Fruit fly (Drosophila melanogaster) whole organism, embryonic: Measurements from ENCODE around the gene Cad96Cb.

ENCODE experiments used
- BtbVII ChIP-seq: fragments of 200-800 bp; sonication (Bioruptor generic); optimal IDR thresholded peaks from 3 replicates; lab custom pipeline; 2017; ENCODE audit warnings: missing biosample characterization, mild to moderate bottlenecking, missing genetic modification characterization
- CG10274 ChIP-seq: fragments of 200-800 bp; sonication (Bioruptor generic); optimal IDR thresholded peaks from 3 replicates; lab custom pipeline; 2017; ENCODE audit warnings: missing biosample characterization, mild to moderate bottlenecking, missing genetic modification characterization
- CG11696 ChIP-seq: fragments of 200-800 bp; sonication (Bioruptor generic); IDR thresholded peaks from 2 replicates; pipeline ENCODE4 v1.3.6; 2022; ENCODE audit warnings: missing biosample characterization, missing genetic modification characterization
- CG15011 ChIP-seq: fragments of 200-800 bp; sonication (Bioruptor generic); optimal IDR thresholded peaks from 3 replicates; lab custom pipeline; 2018; ENCODE audit warnings: missing biosample characterization, mild to moderate bottlenecking, missing genetic modification characterization
- CG15479 ChIP-seq: fragments of 200-800 bp; sonication (Bioruptor generic); optimal IDR thresholded peaks from 3 replicates; lab custom pipeline; 2019; ENCODE audit warnings: missing biosample characterization, mild to moderate bottlenecking, missing genetic modification characterization, moderate library complexity
- CG17361 ChIP-seq: fragments of 200-800 bp; sonication (Bioruptor generic); IDR thresholded peaks from 3 replicates; pipeline ENCODE4 v1.3.6; 2022; ENCODE audit warnings: missing biosample characterization, missing genetic modification characterization
- CG17568 ChIP-seq: fragments of 200-800 bp; sonication (Bioruptor generic); optimal IDR thresholded peaks from 2 replicates; lab custom pipeline; 2018; ENCODE audit warnings: missing biosample characterization, mild to moderate bottlenecking, missing genetic modification characterization, moderate library complexity
- CG31388 ChIP-seq: fragments of 200-800 bp; sonication (Bioruptor generic); optimal IDR thresholded peaks from 2 replicates; lab custom pipeline; 2016; ENCODE audit warnings: missing biosample characterization, missing genetic modification characterization
- CG33213 ChIP-seq: fragments of 200-800 bp; sonication (Bioruptor generic); optimal IDR thresholded peaks from 3 replicates; lab custom pipeline; 2016; ENCODE audit warnings: missing biosample characterization, missing genetic modification characterization
- CG34422 ChIP-seq: fragments of 200-800 bp; sonication (Bioruptor generic); IDR thresholded peaks from 3 replicates; pipeline ENCODE4 v1.3.6; 2022; ENCODE audit warnings: missing biosample characterization, missing genetic modification characterization
- CG42726 ChIP-seq: fragments of 200-800 bp; sonication (Bioruptor generic); IDR thresholded peaks from 2 replicates; pipeline ENCODE4 v1.3.6; 2022; ENCODE audit warnings: missing biosample characterization, missing genetic modification characterization; ENCODE audit not compliant: partially characterized antibody
- CG4360 ChIP-seq: fragments of 200-800 bp; sonication (Bioruptor generic); IDR thresholded peaks from 2 replicates; pipeline ENCODE4 v1.3.6; 2022; ENCODE audit warnings: missing biosample characterization, missing genetic modification characterization
- CG4404 ChIP-seq: fragments of 200-800 bp; sonication (Bioruptor generic); IDR thresholded peaks from 2 replicates; pipeline ENCODE4 v1.3.6; 2022; ENCODE audit warnings: missing biosample characterization, missing genetic modification characterization
- CG6272 ChIP-seq: fragments of 200-800 bp; sonication (Bioruptor generic); IDR thresholded peaks from 2 replicates; pipeline ENCODE4 v1.3.6; 2022; ENCODE audit warnings: missing biosample characterization, missing genetic modification characterization
- Dad ChIP-seq: fragments of 200-800 bp; sonication (Bioruptor generic); optimal IDR thresholded peaks from 3 replicates; lab custom pipeline; 2016; ENCODE audit warnings: missing biosample characterization, missing genetic modification characterization
- Dbx ChIP-seq: fragments of 200-800 bp; sonication (Bioruptor generic); IDR thresholded peaks from 3 replicates; pipeline ENCODE4 v1.3.6; 2022; ENCODE audit warnings: missing biosample characterization, missing genetic modification characterization
- Dek ChIP-seq: fragments of 200-800 bp; sonication (Bioruptor generic); optimal IDR thresholded peaks from 3 replicates; lab custom pipeline; 2019; ENCODE audit warnings: missing biosample characterization, mild to moderate bottlenecking, missing genetic modification characterization, moderate library complexity
- Dfd ChIP-seq, 2 experiments: fragments of >200 bp; optimal IDR thresholded peaks; 2 replicates each; lab custom pipeline; 2017; ENCODE audit warnings: missing biosample characterization in 2 of 2, missing genetic modification characterization in 2 of 2
- Dip3 ChIP-seq: fragments of 200-800 bp; sonication (Bioruptor generic); optimal IDR thresholded peaks from 3 replicates; lab custom pipeline; 2016; ENCODE audit warnings: missing biosample characterization, missing genetic modification characterization
- Fer2 ChIP-seq: fragments of 200-800 bp; sonication (Bioruptor generic); optimal IDR thresholded peaks from 2 replicates; lab custom pipeline; 2018; ENCODE audit warnings: missing biosample characterization, mild to moderate bottlenecking, missing genetic modification characterization, moderate library complexity
- Gsc ChIP-seq: fragments of 200-800 bp; sonication (Bioruptor generic); IDR thresholded peaks from 2 replicates; pipeline ENCODE4 v1.3.6; 2022; ENCODE audit warnings: missing biosample characterization, missing genetic modification characterization
- H2.0 ChIP-seq: fragments of 200-800 bp; sonication (Bioruptor generic); IDR thresholded peaks from 2 replicates; pipeline ENCODE4 v1.3.6; 2022; ENCODE audit warnings: missing biosample characterization, missing genetic modification characterization
- HHEX ChIP-seq: fragments of 200-800 bp; sonication (Bioruptor generic); optimal IDR thresholded peaks from 3 replicates; lab custom pipeline; 2017; ENCODE audit warnings: missing biosample characterization, mild to moderate bottlenecking, missing genetic modification characterization, missing genetic modification reagents
- HmgD ChIP-seq: fragments of 200-800 bp; sonication (Bioruptor generic); optimal IDR thresholded peaks from 3 replicates; lab custom pipeline; 2016; ENCODE audit warnings: missing biosample characterization, missing genetic modification characterization
- Hr51 ChIP-seq, 2 experiments: fragments of 200-800 bp; sonication (Bioruptor generic); optimal IDR thresholded peaks; 2 replicates in 1 of 2; 3 replicates in 1 of 2; lab custom pipeline; 2016 to 2018; ENCODE audit warnings: missing biosample characterization in 2 of 2, missing genetic modification characterization in 2 of 2, mild to moderate bottlenecking in 1 of 2, moderate library complexity in 1 of 2
- MESR4 ChIP-seq: fragments of 200-800 bp; sonication (Bioruptor generic); optimal IDR thresholded peaks from 2 replicates; lab custom pipeline; 2018; ENCODE audit warnings: missing biosample characterization, mild to moderate bottlenecking, missing genetic modification characterization, moderate library complexity
- Meics ChIP-seq: fragments of 200-800 bp; sonication (Bioruptor generic); optimal IDR thresholded peaks from 2 replicates; lab custom pipeline; 2017; ENCODE audit warnings: missing biosample characterization, mild to moderate bottlenecking, missing genetic modification characterization
- Mrtf ChIP-seq: fragments of 200-800 bp; sonication (Bioruptor generic); IDR thresholded peaks from 3 replicates; pipeline ENCODE4 v1.3.6; 2022; ENCODE audit warnings: missing biosample characterization, missing genetic modification characterization
- NFAT ChIP-seq: fragments of 200-800 bp; sonication (Bioruptor generic); IDR thresholded peaks from 2 replicates; pipeline ENCODE4 v1.3.6; 2022; ENCODE audit warnings: missing biosample characterization, missing genetic modification characterization
- Neu2 ChIP-seq: fragments of 200-800 bp; sonication (Bioruptor generic); optimal IDR thresholded peaks from 3 replicates; lab custom pipeline; 2016; ENCODE audit warnings: missing biosample characterization, missing genetic modification characterization, borderline replicate concordance
- PHDP ChIP-seq: fragments of 200-800 bp; sonication (Bioruptor generic); optimal IDR thresholded peaks from 3 replicates; lab custom pipeline; 2018; ENCODE audit warnings: missing biosample characterization, mild to moderate bottlenecking, missing genetic modification characterization, moderate library complexity
- Ravus ChIP-seq: fragments of 200-800 bp; sonication (Bioruptor generic); IDR thresholded peaks from 2 replicates; pipeline ENCODE4 v1.3.6; 2022; ENCODE audit warnings: missing biosample characterization, missing genetic modification characterization
- Sry-β ChIP-seq: fragments of 200-800 bp; sonication (Bioruptor generic); optimal IDR thresholded peaks from 2 replicates; lab custom pipeline; 2018; ENCODE audit warnings: missing biosample characterization, mild to moderate bottlenecking, missing genetic modification characterization, moderate library complexity
- Ssrp ChIP-seq: fragments of 200-800 bp; sonication (Bioruptor generic); optimal IDR thresholded peaks from 2 replicates; lab custom pipeline; 2018; ENCODE audit warnings: missing biosample characterization, mild to moderate bottlenecking, missing genetic modification characterization, moderate library complexity
- Vsx1 ChIP-seq: fragments of 200-800 bp; sonication (Bioruptor generic); optimal IDR thresholded peaks from 2 replicates; lab custom pipeline; 2017; ENCODE audit warnings: missing biosample characterization, mild to moderate bottlenecking, missing genetic modification characterization, missing genetic modification reagents
- bigmax ChIP-seq: fragments of 200-800 bp; sonication (Bioruptor generic); optimal IDR thresholded peaks from 2 replicates; lab custom pipeline; 2018; ENCODE audit warnings: missing biosample characterization, mild to moderate bottlenecking, missing genetic modification characterization
- dati ChIP-seq: fragments of 200-800 bp; sonication (Bioruptor generic); IDR thresholded peaks from 2 replicates; pipeline ENCODE4 v1.3.6; 2022; ENCODE audit warnings: missing biosample characterization, missing genetic modification characterization
- dimm ChIP-seq: fragments of 200-800 bp; sonication (Bioruptor generic); IDR thresholded peaks from 2 replicates; pipeline ENCODE4 v1.3.6; 2022; ENCODE audit warnings: missing biosample characterization, missing genetic modification characterization
- gem ChIP-seq: fragments of 200-800 bp; sonication (Bioruptor generic); optimal IDR thresholded peaks from 2 replicates; lab custom pipeline; 2019; ENCODE audit warnings: missing biosample characterization, mild to moderate bottlenecking, missing genetic modification characterization, moderate library complexity
- hb ChIP-seq: fragments of 200-800 bp; sonication (Bioruptor generic); IDR thresholded peaks from 3 replicates; pipeline ENCODE4 v1.3.6; 2022; ENCODE audit warnings: missing biosample characterization, missing genetic modification characterization; ENCODE audit not compliant: partially characterized antibody
- hth ChIP-seq: fragments of >200 bp; optimal IDR thresholded peaks from 2 replicates; lab custom pipeline; 2017; ENCODE audit warnings: inconsistent platforms
- lov ChIP-seq, 2 experiments: fragments of 200-800 bp in 1 of 2; fragments of >200 bp in 1 of 2; sonication (Bioruptor generic) in 1 of 2; IDR thresholded peaks in 1 of 2; optimal IDR thresholded peaks in 1 of 2; 2 replicates in 1 of 2; 3 replicates in 1 of 2; pipeline versions ENCODE4 v1.3.6 to Lab custom; 2017 to 2022; ENCODE audit warnings: missing biosample characterization in 1 of 2, missing genetic modification characterization in 1 of 2
- luna ChIP-seq: fragments of 200-800 bp; sonication (Bioruptor generic); optimal IDR thresholded peaks from 2 replicates; lab custom pipeline; 2016; ENCODE audit warnings: missing biosample characterization, missing genetic modification characterization
- nerfin-2 ChIP-seq: fragments of 200-800 bp; sonication (Bioruptor generic); IDR thresholded peaks from 2 replicates; pipeline ENCODE4 v1.3.6; 2022; ENCODE audit warnings: missing biosample characterization, missing genetic modification characterization; ENCODE audit not compliant: partially characterized antibody
- pho ChIP-seq: fragments of 200-800 bp; sonication (Bioruptor generic); optimal IDR thresholded peaks from 2 replicates; lab custom pipeline; 2016; ENCODE audit warnings: missing biosample characterization, missing genetic modification characterization
- ro ChIP-seq: fragments of 200-800 bp; sonication (Bioruptor generic); IDR thresholded peaks from 2 replicates; pipeline ENCODE4 v1.3.6; 2022; ENCODE audit warnings: missing biosample characterization, missing genetic modification characterization
- sens-2 ChIP-seq: fragments of 200-800 bp; sonication (Bioruptor generic); IDR thresholded peaks from 2 replicates; pipeline ENCODE4 v1.3.6; 2022; ENCODE audit warnings: missing biosample characterization, missing genetic modification characterization
- seq ChIP-seq: fragments of 200-800 bp; sonication (Bioruptor generic); IDR thresholded peaks from 2 replicates; pipeline ENCODE4 v1.3.6; 2022; ENCODE audit warnings: missing biosample characterization, missing genetic modification characterization
- unc-4 ChIP-seq: fragments of 200-800 bp; sonication (Bioruptor generic); IDR thresholded peaks from 2 replicates; pipeline ENCODE4 v1.3.6; 2022; ENCODE audit warnings: missing biosample characterization, missing genetic modification characterization; ENCODE audit not compliant: partially characterized antibody

The Cad96Cb gene

dm6 chr3R:25207405-25208003 lies 24.6 kb downstream of the Cad96Cb start (continued):
- TF ChIP-seq lov (optimal IDR thresholded peaks at IDR 0.05; lab: Kevin White, UChicago) = no peak
- TF ChIP-seq lov (GFP tag; IDR thresholded peaks at IDR 0.05; lab: Robert Waterston, UW) = 0 out of 3 replicates have a peak, but pooled peaks have one; percentile 55
- no peak for TF ChIP-seq CG6272 (GFP tag; lab: Robert Waterston, UW)
- peak; percentile 80 for TF ChIP-seq PHDP (tag; lab: Kevin White, UChicago)
- TF ChIP-seq seq (GFP tag; lab: Robert Waterston, UW) = peak; percentile 73
- TF ChIP-seq Ravus (GFP tag; lab: Robert Waterston, UW) = no peak; the same call in 1 of the 2 replicates
- no peak for TF ChIP-seq nerfin-2
- TF ChIP-seq CG11696 = peak; percentile 93
- no peak for TF ChIP-seq ro
- no peak for TF ChIP-seq Sry-β
- TF ChIP-seq CG33213 (GFP tag; lab: Kevin White, UChicago) = no peak
- peak; percentile 56 for TF ChIP-seq Vsx1 (GFP tag; lab: Kevin White, UChicago)
- TF ChIP-seq dimm (GFP tag; lab: Robert Waterston, UW) = no peak
- no peak for TF ChIP-seq luna (GFP tag; lab: Kevin White, UChicago)
- TF ChIP-seq Hr51 (GFP tag; optimal IDR thresholded peaks at IDR 0.05; lab: Kevin White, UChicago) = peak; percentile 34 to 89
- TF ChIP-seq CG17568 = peak; percentile 50
- TF ChIP-seq dati (GFP tag; lab: Robert Waterston, UW) = no peak
- peak; percentile 63 for TF ChIP-seq HHEX (GFP tag; lab: Kevin White, UChicago)
- TF ChIP-seq CG31388 (GFP tag; lab: Kevin White, UChicago) = no peak
- no peak for TF ChIP-seq NFAT (GFP tag; lab: Robert Waterston, UW)
- TF ChIP-seq hb (GFP tag; lab: Robert Waterston, UW) = no peak
- TF ChIP-seq Dfd (GFP tag; optimal IDR thresholded peaks at IDR 0.05; lab: Kevin White, UChicago) = no peak
- no peak for TF ChIP-seq unc-4 (GFP tag; lab: Robert Waterston, UW)
- TF ChIP-seq CG15479 (GFP tag; lab: Kevin White, UChicago) = no peak
- peak; percentile 63; the same call in 1 of the 3 replicates for TF ChIP-seq Mrtf (GFP tag; lab: Robert Waterston, UW)
- peak; percentile 86 for TF ChIP-seq CG17361 (GFP tag; lab: Robert Waterston, UW)
- peak; percentile 68 for TF ChIP-seq Meics (GFP tag; lab: Kevin White, UChicago)
- TF ChIP-seq gem (tag; lab: Kevin White, UChicago) = peak; percentile 88
- TF ChIP-seq CG15011 = peak; percentile 60
- TF ChIP-seq Neu2 = no peak
- peak; percentile 59 for TF ChIP-seq CG4404 (GFP tag; lab: Robert Waterston, UW)
- peak; percentile 19 for TF ChIP-seq Fer2 (tag; lab: Kevin White, UChicago)
- TF ChIP-seq sens-2 (GFP tag; lab: Robert Waterston, UW) = peak; percentile 32; the same call in 1 of the 2 replicates
- peak; percentile 71 for TF ChIP-seq BtbVII
- no peak for TF ChIP-seq Gsc
- no peak for TF ChIP-seq HmgD
- TF ChIP-seq Dek (tag; lab: Kevin White, UChicago) = peak; percentile 64
- peak; percentile 75 for TF ChIP-seq Ssrp
- no peak for TF ChIP-seq hth
- no peak for TF ChIP-seq H2.0 (GFP tag; lab: Robert Waterston, UW)
- TF ChIP-seq CG10274 (GFP tag; lab: Kevin White, UChicago) = peak; percentile 27
- TF ChIP-seq Dad (GFP tag; lab: Kevin White, UChicago) = no peak
- no peak for TF ChIP-seq bigmax (GFP tag; lab: Kevin White, UChicago)
- no peak for TF ChIP-seq MESR4
- TF ChIP-seq Dbx = 0 out of 3 replicates have a peak, but pooled peaks have one; percentile 10
- peak; percentile 3 for TF ChIP-seq Dip3 (GFP tag; lab: Kevin White, UChicago)
- no peak for TF ChIP-seq CG42726 (GFP tag; lab: Robert Waterston, UW)
- no peak for TF ChIP-seq CG4360
- TF ChIP-seq pho (GFP tag; lab: Kevin White, UChicago) = peak; percentile 9
- TF ChIP-seq CG34422 (GFP tag; lab: Robert Waterston, UW) = peak; percentile 58; the same call in 1 of the 3 replicates
